Worm (Caenorhabditis elegans): ENCODE data around the gene daf-2.

DNA sequence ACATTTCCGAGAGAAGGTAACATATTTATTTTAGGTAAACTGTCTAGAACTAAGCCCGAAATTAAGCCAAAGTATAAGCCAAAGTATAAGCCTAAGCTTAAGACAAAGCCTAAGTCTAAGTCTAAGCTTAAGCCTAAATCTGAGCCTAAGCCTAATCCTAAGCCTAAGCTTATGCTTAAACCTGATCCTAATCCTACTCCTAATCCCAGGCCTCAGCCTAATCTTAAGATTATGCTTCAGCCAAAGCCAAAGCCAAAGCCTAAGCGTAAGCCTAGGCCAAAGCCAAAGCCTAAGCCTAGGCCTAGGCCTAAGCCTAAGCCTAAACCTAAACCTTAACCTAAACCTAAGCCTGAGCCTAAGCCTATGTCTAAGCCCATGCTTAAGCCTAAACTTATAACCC lies 15.2 kb upstream of the daf-2 start:
- TF ChIP-seq Y95B8A.8 (GFP tag; IDR thresholded peaks at IDR 0.05): no peak
- TF ChIP-seq ZK185.1 (tag; optimal IDR thresholded peaks at IDR 0.05; ENCODE audit: poor library complexity, severe bottlenecking): no peak
- no peak for TF ChIP-seq tlf-1 (GFP tag; optimal IDR thresholded peaks at IDR 0.05)
